Worm (Caenorhabditis elegans) whole organism, L3 larva: ENCODE data around the gene clh-2.

Experiments used
- R02D3.7 ChIP-seq: fragments of 150-350 bp; optimal IDR thresholded peaks from 2 replicates; lab custom pipeline; 2014; ENCODE audit warnings: missing biosample characterization, missing genetic modification characterization
- ceh-16 ChIP-seq: sonication (generic microtip); optimal IDR thresholded peaks from 2 replicates; lab custom pipeline; 2017; ENCODE audit warnings: missing biosample characterization, missing genetic modification characterization
- elt-2 ChIP-seq: sonication (generic microtip); optimal IDR thresholded peaks from 2 replicates; lab custom pipeline; 2016; ENCODE audit warnings: missing genetic modification reagents, mild to moderate bottlenecking, missing genetic modification characterization, missing compliant biosample characterization
- elt-3 ChIP-seq, 3 experiments: fragments of 150-350 bp in 1 of 3; sonication (generic microtip) in 2 of 3; optimal IDR thresholded peaks; 2 replicates in 2 of 3; 4 replicates in 1 of 3; lab custom pipeline; 2014 to 2017; ENCODE audit warnings: missing biosample characterization in 3 of 3, missing genetic modification characterization in 3 of 3
- fos-1 ChIP-seq: fragments of 150-350 bp; optimal IDR thresholded peaks from 2 replicates; lab custom pipeline; 2014; ENCODE audit warnings: missing biosample characterization, missing genetic modification characterization
- nhr-11 ChIP-seq: fragments of 150-350 bp; optimal IDR thresholded peaks from 2 replicates; lab custom pipeline; 2014; ENCODE audit warnings: missing biosample characterization, missing genetic modification characterization
- nhr-237 ChIP-seq: fragments of 150-350 bp; optimal IDR thresholded peaks from 2 replicates; lab custom pipeline; 2014; ENCODE audit warnings: missing biosample characterization, missing genetic modification characterization
- unc-62 ChIP-seq: fragments of 150-350 bp; sonication (generic microtip); optimal IDR thresholded peaks from 4 replicates; lab custom pipeline; 2014; ENCODE audit warnings: missing biosample characterization, missing genetic modification reagents, missing genetic modification characterization

ce11 chrII:11344554-11344953, 7.1 kb upstream of the clh-2 start:
- no peak for TF ChIP-seq elt-3 (tag; optimal IDR thresholded peaks at IDR 0.05; lab: Kevin White, UChicago)
- TF ChIP-seq R02D3.7 (tag; lab: Kevin White, UChicago): no peak
- TF ChIP-seq fos-1 (tag; lab: Kevin White, UChicago): no peak
- no peak for TF ChIP-seq ceh-16 (tag; lab: Kevin White, UChicago)
- TF ChIP-seq unc-62 (GFP tag; lab: Kevin White, UChicago): no peak
- no peak for TF ChIP-seq nhr-237 (tag; lab: Kevin White, UChicago)
- no peak for TF ChIP-seq elt-2 (tag; lab: Kevin White, UChicago)
- no peak for TF ChIP-seq nhr-11 (tag; lab: Kevin White, UChicago)
